Worm (Caenorhabditis elegans) whole organism, L2 larva: ENCODE data around the gene C54D2.6.

ENCODE experiments used
- F13H6.1 ChIP-seq: sonication (generic microtip); optimal IDR thresholded peaks from 2 replicates; lab custom pipeline; 2016; ENCODE audit warnings: missing genetic modification characterization, missing compliant biosample characterization
- R02D3.7 ChIP-seq: fragments of 150-350 bp; optimal IDR thresholded peaks from 2 replicates; lab custom pipeline; 2014; ENCODE audit warnings: missing biosample characterization, missing genetic modification characterization
- alr-1 ChIP-seq: fragments of 150-350 bp; optimal IDR thresholded peaks from 2 replicates; lab custom pipeline; 2014; ENCODE audit warnings: missing biosample characterization, missing genetic modification characterization
- dmd-4 ChIP-seq: sonication (generic microtip); optimal IDR thresholded peaks from 2 replicates; lab custom pipeline; 2017; ENCODE audit warnings: missing biosample characterization, missing genetic modification characterization
- elt-1 ChIP-seq: fragments of 150-350 bp; optimal IDR thresholded peaks from 2 replicates; lab custom pipeline; 2014; ENCODE audit warnings: missing biosample characterization, missing genetic modification characterization
- nhr-11 ChIP-seq: fragments of 150-350 bp; optimal IDR thresholded peaks from 2 replicates; lab custom pipeline; 2014; ENCODE audit warnings: missing biosample characterization, missing genetic modification characterization
- nhr-12 ChIP-seq: fragments of 150-350 bp; optimal IDR thresholded peaks from 2 replicates; lab custom pipeline; 2014; ENCODE audit warnings: missing biosample characterization, missing genetic modification characterization
- nhr-237 ChIP-seq: fragments of 150-350 bp; optimal IDR thresholded peaks from 2 replicates; lab custom pipeline; 2014; ENCODE audit warnings: missing biosample characterization, missing genetic modification characterization
- nhr-25 ChIP-seq: fragments of 150-350 bp; sonication (generic microtip); optimal IDR thresholded peaks from 3 replicates; lab custom pipeline; 2014; ENCODE audit warnings: missing biosample characterization, missing genetic modification characterization
- unc-62 ChIP-seq: fragments of 150-350 bp; optimal IDR thresholded peaks from 2 replicates; lab custom pipeline; 2014; ENCODE audit warnings: missing biosample characterization, missing genetic modification reagents, missing genetic modification characterization
- zag-1 ChIP-seq: fragments of 150-350 bp; optimal IDR thresholded peaks from 2 replicates; lab custom pipeline; 2014; ENCODE audit warnings: missing biosample characterization, missing genetic modification characterization
- ztf-4 ChIP-seq: fragments of 150-350 bp; optimal IDR thresholded peaks from 2 replicates; lab custom pipeline; 2014; ENCODE audit warnings: missing biosample characterization, missing genetic modification characterization

ce11 chrX:7800370-7800769 lies 46.9 kb downstream of the C54D2.6 start:
- TF ChIP-seq R02D3.7 (tag; lab: Kevin White, UChicago) (no peak), nhr-237 (tag; lab: Kevin White, UChicago) (no peak), ztf-4 (no peak), nhr-11 (tag; lab: Kevin White, UChicago) (no peak), dmd-4 (no peak), elt-1 (tag; lab: Kevin White, UChicago) (no peak), zag-1 (no peak), nhr-25 (tag; lab: Kevin White, UChicago) (no peak), unc-62 (GFP tag; lab: Kevin White, UChicago) (no peak), nhr-12 (tag; lab: Kevin White, UChicago) (no peak), alr-1 (tag; lab: Kevin White, UChicago) (no peak), F13H6.1 (no peak)
